Worm (Caenorhabditis elegans) whole organism, L3 larva: Measurements from ENCODE around the gene cutl-5.

Experiments
- ceh-16 ChIP-seq: sonication (generic microtip); optimal IDR thresholded peaks from 2 replicates; lab custom pipeline; 2017; ENCODE audit warnings: missing biosample characterization, missing genetic modification characterization
- ceh-9 ChIP-seq: sonication (generic microtip); optimal IDR thresholded peaks from 2 replicates; lab custom pipeline; 2018; ENCODE audit warnings: missing biosample characterization, missing genetic modification characterization
- fkh-10 ChIP-seq: sonication (generic microtip); optimal IDR thresholded peaks from 2 replicates; lab custom pipeline; 2017; ENCODE audit warnings: missing biosample characterization, missing genetic modification reagents, missing genetic modification characterization
- fos-1 ChIP-seq: fragments of 150-350 bp; optimal IDR thresholded peaks from 2 replicates; lab custom pipeline; 2014; ENCODE audit warnings: missing biosample characterization, missing genetic modification characterization
- hmg-11 ChIP-seq: sonication (generic microtip); optimal IDR thresholded peaks from 2 replicates; lab custom pipeline; 2016; ENCODE audit warnings: missing genetic modification characterization, missing compliant biosample characterization
- lsy-12 ChIP-seq: sonication (generic microtip); optimal IDR thresholded peaks from 2 replicates; lab custom pipeline; 2016; ENCODE audit warnings: mild to moderate bottlenecking, missing genetic modification characterization, missing compliant biosample characterization
- mdl-1 ChIP-seq: fragments of 150-350 bp; optimal IDR thresholded peaks from 2 replicates; lab custom pipeline; 2014; ENCODE audit warnings: missing biosample characterization, missing genetic modification characterization
- nfya-1 ChIP-seq: sonication (generic microtip); optimal IDR thresholded peaks from 2 replicates; lab custom pipeline; 2017; ENCODE audit warnings: missing genetic modification characterization, mild to moderate bottlenecking, missing compliant biosample characterization, antibody characterized with exemption, moderate library complexity; ENCODE audit not compliant: insufficient read depth
- nhr-12 ChIP-seq: fragments of 150-350 bp; optimal IDR thresholded peaks from 2 replicates; lab custom pipeline; 2014; ENCODE audit warnings: missing biosample characterization, missing genetic modification characterization
- nhr-28 ChIP-seq: fragments of 150-350 bp; optimal IDR thresholded peaks from 2 replicates; lab custom pipeline; 2014; ENCODE audit warnings: missing biosample characterization, missing genetic modification characterization
- pqm-1 ChIP-seq: fragments of 150-350 bp; optimal IDR thresholded peaks from 2 replicates; lab custom pipeline; 2017; ENCODE audit warnings: missing biosample characterization, missing genetic modification characterization, inconsistent platforms
- snpc-4 ChIP-seq: fragments of 150-350 bp; optimal IDR thresholded peaks from 2 replicates; lab custom pipeline; 2014; ENCODE audit warnings: missing biosample characterization, missing genetic modification characterization
- unc-39 ChIP-seq: sonication (generic microtip); optimal IDR thresholded peaks from 4 replicates; lab custom pipeline; 2017; ENCODE audit warnings: missing biosample characterization, missing genetic modification characterization

DNA sequence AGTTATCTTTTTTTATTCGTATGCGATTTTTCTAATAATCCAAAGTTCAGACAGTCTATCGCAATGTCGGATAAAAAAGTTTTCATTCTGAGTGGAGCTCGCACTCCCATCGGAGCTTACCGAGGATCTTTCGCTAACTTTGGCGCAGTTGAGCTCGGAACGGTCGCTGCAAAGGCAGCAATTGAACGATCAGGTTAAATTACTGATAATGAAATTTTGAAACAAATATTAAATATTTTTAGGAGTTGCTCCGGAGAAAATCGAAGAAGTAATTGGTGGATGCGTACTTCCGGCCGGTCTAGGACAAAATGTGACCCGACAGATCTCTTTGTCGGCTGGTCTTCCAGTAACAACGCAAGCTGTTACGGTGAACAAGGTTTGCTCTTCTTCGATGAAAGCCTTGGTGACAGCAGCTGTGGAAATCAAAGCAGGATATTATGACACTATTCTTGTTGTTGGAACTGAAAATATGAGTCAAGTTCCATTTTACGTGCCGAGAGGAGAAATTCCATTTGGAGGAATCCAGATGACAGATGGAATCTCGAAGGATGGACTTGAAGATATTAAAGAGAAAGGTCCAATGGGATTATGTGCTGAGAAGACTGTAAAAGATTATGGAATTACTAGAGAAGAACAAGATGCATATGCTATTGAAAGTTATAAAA is 40.0 kb downstream of the cutl-5 start, which contains the start of gene T02G5.7:
- TF ChIP-seq fkh-10 (GFP tag; lab: Kevin White, UChicago) (no peak), unc-39 (tag; lab: Kevin White, UChicago) (no peak), ceh-16 (no peak), nhr-12 (tag; lab: Kevin White, UChicago) (no peak), lsy-12 (tag; lab: Kevin White, UChicago) (no peak), ceh-9 (tag; lab: Kevin White, UChicago) (no peak), mdl-1 (no peak), snpc-4 (tag; lab: Kevin White, UChicago) (no peak), nhr-28 (no peak), nfya-1 (tag; lab: Kevin White, UChicago) (no peak), fos-1 (no peak), pqm-1 (tag; lab: Kevin White, UChicago) (no peak), hmg-11 (tag; lab: Kevin White, UChicago) (no peak)
